Worm (Caenorhabditis elegans) whole organism, dauer: ENCODE data around the gene elpc-2.

Experiments used
- unc-62 ChIP-seq: sonication (generic microtip); optimal IDR thresholded peaks from 2 replicates; lab custom pipeline; 2017; ENCODE audit warnings: missing biosample characterization, missing genetic modification reagents, missing genetic modification characterization

Gene elpc-2

ce11 chrIII:12685372-12686298 is 12.2 kb downstream of the elpc-2 start:
- no peak for TF ChIP-seq unc-62 (GFP tag; lab: Kevin White, UChicago)

ce11 chrIII:12686457-12687250 is 13.2 kb downstream of the elpc-2 start:
- no peak for TF ChIP-seq unc-62 (GFP tag; lab: Kevin White, UChicago)

ce11 chrIII:12687382-12687781 is 13.9 kb downstream of the elpc-2 start:
- TF ChIP-seq unc-62 (GFP tag; lab: Kevin White, UChicago) = no peak

- no peak for TF ChIP-seq unc-62 (GFP tag; lab: Kevin White, UChicago)
Observed at ce11 chrIII:12687872-12688375, 14.4 kb downstream of the elpc-2 start, which contains the start of the genes rsp-3 and spin-4. Gene rsp-3 (minus strand): TSS chrIII:12687922. Gene spin-4 (plus strand): TSS chrIII:12688318.

- TF ChIP-seq unc-62 (GFP tag; lab: Kevin White, UChicago) = no peak
Observed at ce11 chrIII:12697591-12697990, 24.1 kb downstream of the elpc-2 start.

- no peak for TF ChIP-seq unc-62 (GFP tag; lab: Kevin White, UChicago)
Observed at ce11 chrIII:12699194-12699593, 25.7 kb downstream of the elpc-2 start, which contains the start of gene sas-1. Gene sas-1 (plus strand): TSS chrIII:12699494.

- TF ChIP-seq unc-62 (GFP tag; lab: Kevin White, UChicago) = no peak
Observed at ce11 chrIII:12702375-12702774, 28.9 kb downstream of the elpc-2 start.

- TF ChIP-seq unc-62 (GFP tag; lab: Kevin White, UChicago) = no peak
Observed at ce11 chrIII:12703237-12703636, 29.8 kb downstream of the elpc-2 start.

ce11 chrIII:12711217-12711616 is 37.7 kb downstream of the elpc-2 start, which contains the start of gene hut-1:
Gene hut-1 (plus strand): TSS chrIII:12711560.
- no peak for TF ChIP-seq unc-62 (GFP tag; lab: Kevin White, UChicago)

ce11 chrIII:12711682-12712081 is 38.2 kb downstream of the elpc-2 start:
- no peak for TF ChIP-seq unc-62 (GFP tag; lab: Kevin White, UChicago)

- no peak for TF ChIP-seq unc-62 (GFP tag; lab: Kevin White, UChicago)
Observed at ce11 chrIII:12713862-12714261, 40.4 kb downstream of the elpc-2 start.

ce11 chrIII:12714266-12714665 is 40.8 kb downstream of the elpc-2 start, which contains the start of gene ssl-1:
Gene ssl-1 (plus strand): TSS chrIII:12714566.
- TF ChIP-seq unc-62 (GFP tag; lab: Kevin White, UChicago) = no peak

- TF ChIP-seq unc-62 (GFP tag; lab: Kevin White, UChicago) = no peak
Observed at ce11 chrIII:12728149-12728548, 54.7 kb downstream of the elpc-2 start.
